Fruit fly (Drosophila melanogaster) Kc167 (cell line): ENCODE results near the gene Pka-C3.

Experiments
- Sin3A ChIP-seq: fragments of >200 bp; optimal IDR thresholded peaks from 2 replicates; lab custom pipeline; 2018; ENCODE audit warnings: missing external identifiers
- insv ChIP-seq: fragments of >200 bp; optimal IDR thresholded peaks from 3 replicates; lab custom pipeline; 2018; ENCODE audit warnings: missing external identifiers
- ttk ChIP-seq: sonication (Bioruptor generic); optimal IDR thresholded peaks from 2 replicates; lab custom pipeline; 2017; ENCODE audit warnings: missing external identifiers

DNA sequence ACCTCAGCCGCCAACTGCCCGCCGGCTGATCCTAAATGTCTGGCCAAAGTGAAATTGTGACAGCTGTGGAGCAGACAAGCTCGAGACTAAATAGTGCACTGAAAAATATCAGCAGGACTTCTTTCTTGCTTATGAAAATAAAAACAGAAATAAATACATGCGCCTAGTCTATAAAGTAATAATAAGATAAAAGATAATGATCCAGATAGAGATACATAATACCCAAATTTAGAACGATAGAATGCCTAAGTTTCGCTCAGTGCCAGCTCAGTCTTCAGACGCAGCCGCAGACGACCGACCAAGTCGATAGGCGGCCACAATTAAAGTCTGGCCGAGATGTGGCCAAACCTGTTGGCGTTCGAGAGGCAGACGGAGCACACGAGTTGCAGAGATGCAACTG lies 13.8 kb downstream of the Pka-C3 start:
- no peak for TF ChIP-seq Sin3A
- TF ChIP-seq insv (lab: Kevin White, UChicago), result no peak
- no peak for TF ChIP-seq ttk (lab: Kevin White, UChicago)
